Fruit fly (Drosophila melanogaster) whole organism, embryonic: Measurements from ENCODE around the gene Catsup.

ENCODE experiments used
- BEAF-32 ChIP-seq: fragments of 200-800 bp; sonication (Bioruptor generic); optimal IDR thresholded peaks from 3 replicates; lab custom pipeline; 2017; ENCODE audit warnings: missing biosample characterization, missing genetic modification characterization, mild to moderate bottlenecking, moderate library complexity, missing genetic modification reagents
- C15 ChIP-seq: fragments of 200-800 bp; sonication (Bioruptor generic); IDR thresholded peaks from 3 replicates; pipeline ENCODE4 v1.3.6; 2022; ENCODE audit warnings: missing biosample characterization, missing genetic modification characterization
- CG10462 ChIP-seq: fragments of 200-800 bp; sonication (Bioruptor generic); optimal IDR thresholded peaks from 2 replicates; lab custom pipeline; 2016; ENCODE audit warnings: missing biosample characterization, missing genetic modification characterization
- CG11398 ChIP-seq: fragments of 200-800 bp; sonication (Bioruptor generic); optimal IDR thresholded peaks from 2 replicates; lab custom pipeline; 2016; ENCODE audit warnings: missing biosample characterization, missing genetic modification characterization
- CG12155 ChIP-seq: fragments of 200-800 bp; sonication (Bioruptor generic); optimal IDR thresholded peaks from 3 replicates; lab custom pipeline; 2016; ENCODE audit warnings: missing biosample characterization, missing genetic modification characterization
- CG12299 ChIP-seq: fragments of 200-800 bp; sonication (Bioruptor generic); optimal IDR thresholded peaks from 2 replicates; lab custom pipeline; 2018; ENCODE audit warnings: missing biosample characterization, mild to moderate bottlenecking, missing genetic modification characterization
- CG13624 ChIP-seq: fragments of 200-800 bp; sonication (Bioruptor generic); optimal IDR thresholded peaks from 2 replicates; lab custom pipeline; 2016; ENCODE audit warnings: missing biosample characterization, missing genetic modification characterization
- CG13775 ChIP-seq: fragments of 200-800 bp; sonication (Bioruptor generic); optimal IDR thresholded peaks from 3 replicates; lab custom pipeline; 2017; ENCODE audit warnings: missing biosample characterization, mild to moderate bottlenecking, missing genetic modification characterization
- CG2712 ChIP-seq: fragments of 200-800 bp; optimal IDR thresholded peaks from 3 replicates; lab custom pipeline; 2019; ENCODE audit warnings: missing biosample characterization, mild to moderate bottlenecking, missing genetic modification characterization, moderate library complexity
- CG32772 ChIP-seq: fragments of 200-800 bp; sonication (Bioruptor generic); IDR thresholded peaks from 2 replicates; pipeline ENCODE4 v1.3.6; 2022; ENCODE audit warnings: missing biosample characterization, missing genetic modification characterization
- CG34376 ChIP-seq: fragments of 200-800 bp; sonication (Bioruptor generic); optimal IDR thresholded peaks from 2 replicates; lab custom pipeline; 2018; ENCODE audit warnings: missing biosample characterization, mild to moderate bottlenecking, missing genetic modification characterization
- CG34422 ChIP-seq: fragments of 200-800 bp; sonication (Bioruptor generic); IDR thresholded peaks from 3 replicates; pipeline ENCODE4 v1.3.6; 2022; ENCODE audit warnings: missing biosample characterization, missing genetic modification characterization
- CG3847 ChIP-seq: fragments of 200-800 bp; sonication (Bioruptor generic); IDR thresholded peaks from 2 replicates; pipeline ENCODE4 v1.3.6; 2022; ENCODE audit warnings: missing biosample characterization, missing genetic modification characterization
- CG6254 ChIP-seq: fragments of 200-800 bp; sonication (Bioruptor generic); optimal IDR thresholded peaks from 3 replicates; lab custom pipeline; 2017; ENCODE audit warnings: mild to moderate bottlenecking, missing biosample characterization, missing genetic modification reagents, missing genetic modification characterization
- CG7372 ChIP-seq: fragments of 200-800 bp; sonication (Bioruptor generic); IDR thresholded peaks from 2 replicates; pipeline ENCODE4 v1.3.6; 2022; ENCODE audit warnings: missing biosample characterization, missing genetic modification characterization
- CG7987 ChIP-seq: fragments of 200-800 bp; sonication (Bioruptor generic); optimal IDR thresholded peaks from 2 replicates; lab custom pipeline; 2018; ENCODE audit warnings: missing biosample characterization, mild to moderate bottlenecking, missing genetic modification characterization, moderate library complexity
- CG8478 ChIP-seq: fragments of >200 bp; optimal IDR thresholded peaks from 2 replicates; lab custom pipeline; 2018
- CG9437 ChIP-seq: fragments of 200-800 bp; sonication (Bioruptor generic); optimal IDR thresholded peaks from 2 replicates; lab custom pipeline; 2018; ENCODE audit warnings: missing biosample characterization, mild to moderate bottlenecking, missing genetic modification characterization
- Dbx ChIP-seq: fragments of 200-800 bp; sonication (Bioruptor generic); IDR thresholded peaks from 3 replicates; pipeline ENCODE4 v1.3.6; 2022; ENCODE audit warnings: missing biosample characterization, missing genetic modification characterization
- Ets97D ChIP-seq: fragments of 200-800 bp; sonication (Bioruptor generic); optimal IDR thresholded peaks from 3 replicates; lab custom pipeline; 2016; ENCODE audit warnings: missing biosample characterization, missing genetic modification characterization
- Gsc ChIP-seq: fragments of 200-800 bp; sonication (Bioruptor generic); IDR thresholded peaks from 2 replicates; pipeline ENCODE4 v1.3.6; 2022; ENCODE audit warnings: missing biosample characterization, missing genetic modification characterization
- Hr39 ChIP-seq: fragments of >200 bp; optimal IDR thresholded peaks from 2 replicates; lab custom pipeline; 2017
- Hr51 ChIP-seq, 2 experiments: fragments of 200-800 bp; sonication (Bioruptor generic); optimal IDR thresholded peaks; 2 replicates in 1 of 2; 3 replicates in 1 of 2; lab custom pipeline; 2016 to 2018; ENCODE audit warnings: missing biosample characterization in 2 of 2, missing genetic modification characterization in 2 of 2, mild to moderate bottlenecking in 1 of 2, moderate library complexity in 1 of 2
- Med ChIP-seq: fragments of 200-800 bp; sonication (Bioruptor generic); peaks from one replicate; lab custom pipeline; 2016; ENCODE audit warnings: missing biosample characterization, missing genetic modification characterization, mild to moderate bottlenecking, inconsistent platforms, moderate library complexity
- NK7.1 ChIP-seq: fragments of 200-800 bp; sonication (Bioruptor generic); optimal IDR thresholded peaks from 3 replicates; lab custom pipeline; 2016; ENCODE audit warnings: missing biosample characterization, missing genetic modification characterization
- Nf-YC ChIP-seq: fragments of 200-800 bp; optimal IDR thresholded peaks from 3 replicates; lab custom pipeline; 2019; ENCODE audit warnings: missing biosample characterization, mild to moderate bottlenecking, missing genetic modification characterization, moderate library complexity
- Opbp ChIP-seq: fragments of 200-800 bp; sonication (Bioruptor generic); IDR thresholded peaks from 3 replicates; pipeline ENCODE4 v1.3.6; 2022; ENCODE audit warnings: missing biosample characterization, missing genetic modification characterization; ENCODE audit not compliant: partially characterized antibody
- bigmax ChIP-seq: fragments of 200-800 bp; sonication (Bioruptor generic); optimal IDR thresholded peaks from 2 replicates; lab custom pipeline; 2018; ENCODE audit warnings: missing biosample characterization, mild to moderate bottlenecking, missing genetic modification characterization
- bsh ChIP-seq, 2 experiments: fragments of 200-800 bp; sonication (Bioruptor generic); optimal IDR thresholded peaks; 2 replicates each; lab custom pipeline; 2017 to 2018; ENCODE audit warnings: mild to moderate bottlenecking in 2 of 2, missing biosample characterization in 2 of 2, missing genetic modification characterization in 2 of 2, moderate library complexity in 1 of 2
- chm ChIP-seq: fragments of 200-800 bp; sonication (Bioruptor generic); IDR thresholded peaks from 2 replicates; pipeline ENCODE4 v1.3.6; 2022; ENCODE audit warnings: missing biosample characterization, missing genetic modification characterization
- crc ChIP-seq: fragments of 200-800 bp; sonication (Bioruptor generic); optimal IDR thresholded peaks from 2 replicates; lab custom pipeline; 2016; ENCODE audit warnings: missing biosample characterization, missing genetic modification characterization
- crol ChIP-seq: fragments of 200-800 bp; sonication (Bioruptor generic); IDR thresholded peaks from 2 replicates; pipeline ENCODE4 v1.3.6; 2022; ENCODE audit warnings: missing biosample characterization, missing genetic modification characterization
- dan ChIP-seq: fragments of 200-800 bp; sonication (Bioruptor generic); IDR thresholded peaks from 2 replicates; pipeline ENCODE4 v1.3.6; 2022; ENCODE audit warnings: missing biosample characterization, missing genetic modification characterization
- danr ChIP-seq: fragments of 200-800 bp; sonication (Bioruptor generic); IDR thresholded peaks from 2 replicates; pipeline ENCODE4 v1.3.6; 2022; ENCODE audit warnings: missing biosample characterization, missing genetic modification characterization
- en ChIP-seq: fragments of 200-800 bp; sonication (Bioruptor generic); optimal IDR thresholded peaks from 2 replicates; lab custom pipeline; 2016; ENCODE audit warnings: missing biosample characterization, missing genetic modification characterization
- eyg ChIP-seq: fragments of 200-800 bp; sonication (Bioruptor generic); optimal IDR thresholded peaks from 3 replicates; lab custom pipeline; 2016; ENCODE audit warnings: missing biosample characterization, missing genetic modification characterization
- fu2 ChIP-seq: fragments of 200-800 bp; sonication (Bioruptor generic); optimal IDR thresholded peaks from 2 replicates; lab custom pipeline; 2016; ENCODE audit warnings: missing biosample characterization, missing genetic modification characterization
- jing ChIP-seq: fragments of 200-800 bp; sonication (Bioruptor generic); optimal IDR thresholded peaks from 2 replicates; lab custom pipeline; 2018; ENCODE audit warnings: missing biosample characterization, mild to moderate bottlenecking, missing genetic modification characterization
- ken ChIP-seq: fragments of 200-800 bp; sonication (Bioruptor generic); IDR thresholded peaks from 3 replicates; pipeline ENCODE4 v1.3.6; 2022; ENCODE audit warnings: missing biosample characterization, missing genetic modification characterization
- kni ChIP-seq: fragments of 200-800 bp; sonication (Bioruptor generic); optimal IDR thresholded peaks from 3 replicates; lab custom pipeline; 2017; ENCODE audit warnings: mild to moderate bottlenecking, missing biosample characterization, missing genetic modification reagents, missing genetic modification characterization
- lbe ChIP-seq: fragments of 200-800 bp; sonication (Bioruptor generic); optimal IDR thresholded peaks from 2 replicates; lab custom pipeline; 2016; ENCODE audit warnings: missing biosample characterization, mild to moderate bottlenecking, missing genetic modification characterization
- nau ChIP-seq: fragments of 200-800 bp; sonication (Bioruptor generic); optimal IDR thresholded peaks from 3 replicates; lab custom pipeline; 2017; ENCODE audit warnings: missing biosample characterization, mild to moderate bottlenecking, missing genetic modification characterization, missing genetic modification reagents
- nom ChIP-seq: fragments of 200-800 bp; sonication (Bioruptor generic); optimal IDR thresholded peaks from 2 replicates; lab custom pipeline; 2017; ENCODE audit warnings: missing biosample characterization, missing genetic modification characterization, mild to moderate bottlenecking, moderate library complexity, missing genetic modification reagents
- pfk ChIP-seq: fragments of 200-800 bp; sonication (Bioruptor generic); optimal IDR thresholded peaks from 2 replicates; lab custom pipeline; 2018; ENCODE audit warnings: missing biosample characterization, mild to moderate bottlenecking, missing genetic modification characterization, moderate library complexity
- pita ChIP-seq: fragments of 200-800 bp; sonication (Bioruptor generic); optimal IDR thresholded peaks from 2 replicates; lab custom pipeline; 2017; ENCODE audit warnings: missing biosample characterization, mild to moderate bottlenecking, missing genetic modification characterization
- prd ChIP-seq, 3 experiments: fragments of >200 bp in 2 of 3; fragments of 200-800 bp in 1 of 3; sonication (Bioruptor generic) in 1 of 3; optimal IDR thresholded peaks in 2 of 3; IDR thresholded peaks in 1 of 3; 2 replicates in 2 of 3; 3 replicates in 1 of 3; pipeline versions ENCODE4 v1.3.6 to Lab custom; 2017 to 2022; ENCODE audit warnings: missing biosample characterization in 1 of 3, missing genetic modification characterization in 1 of 3
- ranshi ChIP-seq: fragments of 200-800 bp; sonication (Bioruptor generic); IDR thresholded peaks from 2 replicates; pipeline ENCODE4 v1.3.6; 2022; ENCODE audit warnings: missing biosample characterization, missing genetic modification characterization
- unpg ChIP-seq: fragments of 200-800 bp; sonication (Bioruptor generic); optimal IDR thresholded peaks from 3 replicates; lab custom pipeline; 2018; ENCODE audit warnings: missing biosample characterization, mild to moderate bottlenecking, missing genetic modification characterization, moderate library complexity
- wek ChIP-seq: fragments of 200-800 bp; sonication (Bioruptor generic); optimal IDR thresholded peaks from 3 replicates; lab custom pipeline; 2018; ENCODE audit warnings: missing biosample characterization, mild to moderate bottlenecking, missing genetic modification characterization, moderate library complexity
- zfh1 ChIP-seq: fragments of 200-800 bp; sonication (Bioruptor generic); IDR thresholded peaks from 3 replicates; pipeline ENCODE4 v1.3.6; 2022; ENCODE audit warnings: missing biosample characterization, missing genetic modification characterization

The Catsup gene

DNA sequence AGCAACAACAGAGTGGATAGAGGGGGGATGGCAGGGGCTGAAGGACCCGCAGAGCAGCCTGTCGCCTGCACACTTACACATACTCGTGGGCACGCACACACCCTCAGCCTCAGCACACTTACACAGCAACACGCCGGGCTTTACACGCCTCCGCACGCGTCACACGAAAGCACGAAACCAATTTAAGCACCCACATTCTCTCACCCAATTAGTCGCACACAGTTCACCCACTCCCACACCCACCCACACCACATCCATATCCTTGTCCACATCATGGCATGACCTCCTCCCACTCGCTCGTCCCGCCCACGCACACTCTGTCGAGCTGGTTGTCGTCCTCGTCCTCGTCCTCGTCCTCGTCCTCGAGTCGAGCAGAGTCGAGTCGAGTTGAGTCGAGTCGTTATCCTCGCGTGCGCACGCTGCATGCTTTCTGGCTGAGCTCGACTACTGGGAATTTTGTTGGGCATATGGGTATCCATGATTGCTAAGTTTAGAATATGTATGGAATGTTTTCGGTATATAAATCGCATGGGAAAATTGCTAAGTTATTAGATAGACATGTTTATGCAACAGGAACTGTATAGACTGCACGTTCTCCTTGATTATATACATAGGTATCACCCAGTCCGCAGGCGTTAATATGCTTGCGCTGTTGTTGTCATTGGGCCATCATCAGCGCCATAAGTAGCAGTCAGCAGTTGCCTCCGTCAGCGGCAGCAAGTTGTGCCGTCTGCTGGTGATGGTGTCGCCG lies 29.6 kb upstream of the Catsup start (continued):
- no peak for TF ChIP-seq prd (optimal IDR thresholded peaks at IDR 0.05; lab: Kevin White, UChicago)
- peak; percentile 92 for TF ChIP-seq prd (GFP tag; IDR thresholded peaks at IDR 0.05; lab: Robert Waterston, UW)
- peak; percentile 54 for TF ChIP-seq CG7987
- peak; percentile 75 for TF ChIP-seq CG13775 (GFP tag; lab: Kevin White, UChicago)
- peak; percentile 43 for TF ChIP-seq Nf-YC (tag; lab: Kevin White, UChicago)
- TF ChIP-seq Dbx, result peak; percentile 84
- peak; percentile 98 for TF ChIP-seq Med (GFP tag; lab: Kevin White, UChicago)
- TF ChIP-seq bigmax (GFP tag; lab: Kevin White, UChicago), result no peak
- peak; percentile 75 for TF ChIP-seq CG3847
- TF ChIP-seq CG12299 (tag; lab: Kevin White, UChicago), result peak; percentile 67
- TF ChIP-seq dan (GFP tag; lab: Robert Waterston, UW), result no peak
- peak; percentile 79 for TF ChIP-seq chm
- TF ChIP-seq C15 (GFP tag; lab: Robert Waterston, UW), result no peak
- TF ChIP-seq CG10462 (GFP tag; lab: Kevin White, UChicago), result peak; percentile 3
- TF ChIP-seq kni (GFP tag; lab: Kevin White, UChicago), result no peak
- peak; percentile 87 for TF ChIP-seq CG32772 (GFP tag; lab: Robert Waterston, UW)
- no peak for TF ChIP-seq en
- peak; percentile 86 for TF ChIP-seq CG34422
- TF ChIP-seq jing (GFP tag; lab: Kevin White, UChicago), result peak; percentile 64
- TF ChIP-seq wek (GFP tag; lab: Kevin White, UChicago), result peak; percentile 23
- TF ChIP-seq Opbp, result no peak
- TF ChIP-seq Hr51 (GFP tag; optimal IDR thresholded peaks at IDR 0.05; lab: Kevin White, UChicago), result peak; percentile 81 to 85
- TF ChIP-seq lbe (GFP tag; lab: Kevin White, UChicago), result no peak
- TF ChIP-seq crol (GFP tag; lab: Robert Waterston, UW), result peak; percentile 26; the same call in 1 of the 2 replicates
- TF ChIP-seq ken (GFP tag; lab: Robert Waterston, UW), result peak; percentile 86
- no peak for TF ChIP-seq pfk (GFP tag; lab: Kevin White, UChicago)
- no peak for TF ChIP-seq CG8478 (lab: Kevin White, UChicago)
- no peak for TF ChIP-seq pita (GFP tag; lab: Kevin White, UChicago)
- TF ChIP-seq fu2, result peak; percentile 76
- TF ChIP-seq NK7.1 (GFP tag; lab: Kevin White, UChicago), result peak; percentile 56
- peak; percentile 66 for TF ChIP-seq Gsc (GFP tag; lab: Robert Waterston, UW)
- TF ChIP-seq BEAF-32 (GFP tag; lab: Kevin White, UChicago), result no peak
- peak; percentile 33 for TF ChIP-seq CG34376 (GFP tag; lab: Kevin White, UChicago)
- no peak for TF ChIP-seq CG6254 (GFP tag; lab: Kevin White, UChicago)
- TF ChIP-seq zfh1, result peak; percentile 84
- peak; percentile 56 for TF ChIP-seq eyg (GFP tag; lab: Kevin White, UChicago)
- peak; percentile 74 for TF ChIP-seq unpg (GFP tag; lab: Kevin White, UChicago)
- TF ChIP-seq bsh (GFP tag; optimal IDR thresholded peaks at IDR 0.05; lab: Kevin White, UChicago), result peak; percentile 44 to 81
- TF ChIP-seq crc (GFP tag; lab: Kevin White, UChicago), result peak; percentile 60
- TF ChIP-seq CG13624 (GFP tag; lab: Kevin White, UChicago), result peak; percentile 85
- peak; percentile 65 for TF ChIP-seq CG9437 (GFP tag; lab: Kevin White, UChicago)
- peak; percentile 74 for TF ChIP-seq CG12155 (GFP tag; lab: Kevin White, UChicago)
- TF ChIP-seq CG11398 (GFP tag; lab: Kevin White, UChicago), result peak; percentile 65
- TF ChIP-seq Ets97D (GFP tag; lab: Kevin White, UChicago), result peak; percentile 42
- TF ChIP-seq CG7372, result peak; percentile 79
- peak; percentile 62 for TF ChIP-seq nau (GFP tag; lab: Kevin White, UChicago)
- peak; percentile 81 for TF ChIP-seq ranshi (GFP tag; lab: Robert Waterston, UW)
- TF ChIP-seq Hr39, result no peak
- TF ChIP-seq CG2712, result peak; percentile 82
- no peak for TF ChIP-seq nom
- peak; percentile 71 for TF ChIP-seq danr
